Fruit fly (Drosophila melanogaster): ENCODE results near the gene rn.

dm6 chr3R:7282244-7282890 is 27.1 kb downstream of the rn start:
- no peak for TF ChIP-seq tj (GFP tag; optimal IDR thresholded peaks at IDR 0.05)
- no peak for TF ChIP-seq kay (GFP tag; ENCODE audit: borderline replicate concordance)
- no peak for TF ChIP-seq bab1 (GFP tag; optimal IDR thresholded peaks at IDR 0.05)
